Worm (Caenorhabditis elegans): Measurements from ENCODE around the gene pho-1.

The pho-1 gene

ce11 chrII:5184661-5185545, 50.7 kb downstream of the pho-1 start (continued):
- TF ChIP-seq ztf-22 (GFP tag; optimal IDR thresholded peaks at IDR 0.05) (peak; percentile 83), snpc-1.1 (tag; optimal IDR thresholded peaks at IDR 0.05; ENCODE audit: insufficient read depth) (no peak)

ce11 chrII:5183207-5183606, 52.4 kb downstream of the pho-1 start:
- TF ChIP-seq Y56A3A.18 (GFP tag; IDR thresholded peaks at IDR 0.05) = no peak
- no peak for TF ChIP-seq ceh-79 (tag; optimal IDR thresholded peaks at IDR 0.05)
- TF ChIP-seq rcor-1 (GFP tag; IDR thresholded peaks at IDR 0.05) = no peak
- no peak for TF ChIP-seq bed-1 (GFP tag; IDR thresholded peaks at IDR 0.05)
